Fruit fly (Drosophila melanogaster): ENCODE results near the gene CG5646.

CG5646 gene

DNA sequence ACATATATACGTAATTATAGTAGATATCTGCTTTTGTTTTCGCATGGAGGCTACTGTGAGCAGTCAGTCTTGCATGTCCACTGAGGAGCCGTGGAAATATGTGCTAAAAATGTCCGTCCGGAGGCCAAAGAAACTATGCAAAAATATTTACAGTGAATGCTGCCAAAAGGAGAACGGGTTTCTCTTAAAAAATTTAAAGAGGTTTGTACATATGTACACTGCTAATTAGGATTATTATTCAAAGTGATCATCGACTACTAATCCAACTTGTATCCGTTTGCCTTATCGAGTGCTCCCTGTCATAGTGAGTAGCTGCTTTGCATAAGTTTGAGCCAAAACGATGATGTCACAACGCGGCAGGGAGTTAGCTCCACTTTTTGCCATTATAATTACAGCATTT, 4.1 kb downstream of the CG5646 start (continued):
- TF ChIP-seq CG8290 (GFP tag; optimal IDR thresholded peaks at IDR 0.05) (no peak), CG8290 (tag; optimal IDR thresholded peaks at IDR 0.05) (peak in 1 of 2 experiments; percentile 14), Six4 (GFP tag; optimal IDR thresholded peaks at IDR 0.05) (no peak), HHEX (GFP tag; optimal IDR thresholded peaks at IDR 0.05) (peak; percentile 4)

- TF ChIP-seq Hmx (GFP tag; optimal IDR thresholded peaks at IDR 0.05) (no peak), otp (GFP tag; IDR thresholded peaks at IDR 0.05) (0 out of 3 replicates have a peak, but pooled peaks have one; percentile 36), D19A (tag; optimal IDR thresholded peaks at IDR 0.05) (peak; percentile 62), gt (GFP tag; IDR thresholded peaks at IDR 0.05) (no peak), ci (GFP tag; IDR thresholded peaks at IDR 0.05) (0 out of 3 replicates have a peak, but pooled peaks have one; percentile 18), z (GFP tag; IDR thresholded peaks at IDR 0.05) (peak; percentile 90), CG2199 (GFP tag; IDR thresholded peaks at IDR 0.05) (0 out of 3 replicates have a peak, but pooled peaks have one; percentile 16), gcm (GFP tag; optimal IDR thresholded peaks at IDR 0.05) (peak; percentile 69)
Measured at dm6 chr3R:27556466-27556865, 4.7 kb downstream of the CG5646 start.

DNA sequence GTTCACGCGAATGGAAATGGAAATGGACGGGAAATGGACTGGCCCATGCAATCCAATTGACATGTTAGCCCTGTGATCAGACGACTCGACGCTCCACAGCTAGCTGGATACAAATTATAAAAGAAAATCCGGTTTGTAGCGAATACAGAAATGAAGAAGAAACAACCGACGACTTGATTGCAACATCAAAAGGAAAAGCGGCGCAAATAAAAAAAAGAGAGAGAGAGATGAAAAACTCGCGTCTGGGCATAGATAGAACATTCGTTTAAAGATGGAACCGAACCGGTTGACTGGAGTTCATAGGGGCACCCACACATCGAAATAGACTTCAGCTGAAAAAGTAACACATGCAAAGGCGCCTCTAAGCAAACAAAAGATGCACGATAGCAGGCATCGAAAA, 5.3 kb downstream of the CG5646 start:
- TF ChIP-seq bab2 (GFP tag; optimal IDR thresholded peaks at IDR 0.05): no peak
- no peak for TF ChIP-seq CG6854 (GFP tag; optimal IDR thresholded peaks at IDR 0.05)
- peak; percentile 52; the same call in 1 of the 2 replicates for TF ChIP-seq Awh (GFP tag; IDR thresholded peaks at IDR 0.05)
- peak; percentile 21 for TF ChIP-seq cg (GFP tag; optimal IDR thresholded peaks at IDR 0.05)
- TF ChIP-seq CG2875 (GFP tag; optimal IDR thresholded peaks at IDR 0.05): no peak
- peak; percentile 6 for TF ChIP-seq sqz (GFP tag; optimal IDR thresholded peaks at IDR 0.05)
- no peak for TF ChIP-seq en (GFP tag; optimal IDR thresholded peaks at IDR 0.05)
- TF ChIP-seq gro (GFP tag; optimal IDR thresholded peaks at IDR 0.05): no peak
- no peak for TF ChIP-seq CG16815 (GFP tag; optimal IDR thresholded peaks at IDR 0.05)
- TF ChIP-seq Bgb (GFP tag; IDR thresholded peaks at IDR 0.05; ENCODE audit: partially characterized antibody): no peak
- no peak for TF ChIP-seq HLH54F (GFP tag; optimal IDR thresholded peaks at IDR 0.05)
- no peak for TF ChIP-seq CG17612 (GFP tag; IDR thresholded peaks at IDR 0.05)
- peak; percentile 30 for TF ChIP-seq CG17385 (GFP tag; optimal IDR thresholded peaks at IDR 0.05)
- TF ChIP-seq Sry-β (GFP tag; optimal IDR thresholded peaks at IDR 0.05): no peak
- TF ChIP-seq Dip2 (GFP tag; IDR thresholded peaks at IDR 0.05): no peak
- TF ChIP-seq CG10462 (GFP tag; optimal IDR thresholded peaks at IDR 0.05): no peak
- TF ChIP-seq Antp (GFP tag; optimal IDR thresholded peaks at IDR 0.05): no peak
- peak; percentile 18 for TF ChIP-seq abd-A (tag; optimal IDR thresholded peaks at IDR 0.05)
- no peak for TF ChIP-seq CG11723 (GFP tag; optimal IDR thresholded peaks at IDR 0.05)
- no peak for TF ChIP-seq CrebB (tag; optimal IDR thresholded peaks at IDR 0.05)
- no peak for TF ChIP-seq CkIIα-i1 (GFP tag; IDR thresholded peaks at IDR 0.05)
- no peak for TF ChIP-seq NK7.1 (GFP tag; optimal IDR thresholded peaks at IDR 0.05)
- no peak for TF ChIP-seq BtbVII (GFP tag; optimal IDR thresholded peaks at IDR 0.05)
- TF ChIP-seq Kr (GFP tag; optimal IDR thresholded peaks at IDR 0.05): no peak
- peak in 1 of 2 experiments; percentile 66 for TF ChIP-seq Hr78 (GFP tag; optimal IDR thresholded peaks at IDR 0.05)
- peak; percentile 37 for TF ChIP-seq kni (GFP tag; optimal IDR thresholded peaks at IDR 0.05)
- TF ChIP-seq sens (GFP tag): peak; percentile 23
- no peak for TF ChIP-seq ATbp (GFP tag; optimal IDR thresholded peaks at IDR 0.05)
- TF ChIP-seq CG30020 (tag; optimal IDR thresholded peaks at IDR 0.05): no peak
- TF ChIP-seq tap (tag; optimal IDR thresholded peaks at IDR 0.05): no peak
- TF ChIP-seq psq (GFP tag; optimal IDR thresholded peaks at IDR 0.05): no peak

Data from whole organism, embryonic.